Worm (Caenorhabditis elegans) whole organism, L2 larva: ENCODE measurements around the gene aat-7.

Experiments
- C34F6.9 ChIP-seq: fragments of 150-350 bp; optimal IDR thresholded peaks from 2 replicates; lab custom pipeline; 2014; ENCODE audit warnings: missing biosample characterization, missing genetic modification characterization
- F13H6.1 ChIP-seq: sonication (generic microtip); optimal IDR thresholded peaks from 2 replicates; lab custom pipeline; 2016; ENCODE audit warnings: missing genetic modification characterization, missing compliant biosample characterization
- R02D3.7 ChIP-seq: fragments of 150-350 bp; optimal IDR thresholded peaks from 2 replicates; lab custom pipeline; 2014; ENCODE audit warnings: missing biosample characterization, missing genetic modification characterization
- Y55F3AM.14 ChIP-seq: fragments of 200-800 bp; sonication (Bioruptor generic); optimal IDR thresholded peaks from 2 replicates; lab custom pipeline; 2018; ENCODE audit warnings: mild to moderate bottlenecking, missing genetic modification characterization, missing compliant biosample characterization
- ZK546.5 ChIP-seq: sonication (generic microtip); optimal IDR thresholded peaks from 2 replicates; lab custom pipeline; 2017; ENCODE audit warnings: missing biosample characterization, missing genetic modification characterization
- alr-1 ChIP-seq: fragments of 150-350 bp; optimal IDR thresholded peaks from 2 replicates; lab custom pipeline; 2014; ENCODE audit warnings: missing biosample characterization, missing genetic modification characterization
- aly-2 ChIP-seq: fragments of 150-350 bp; optimal IDR thresholded peaks from 2 replicates; lab custom pipeline; 2014; ENCODE audit warnings: missing biosample characterization, missing genetic modification characterization
- ama-1 ChIP-seq: fragments of 150-350 bp; optimal IDR thresholded peaks from 2 replicates; lab custom pipeline; 2018; ENCODE audit warnings: inconsistent platforms
- blmp-1 ChIP-seq: sonication (generic microtip); optimal IDR thresholded peaks from 2 replicates; lab custom pipeline; 2017; ENCODE audit warnings: missing genetic modification characterization, mild to moderate bottlenecking, missing compliant biosample characterization, antibody characterized with exemption, moderate library complexity; ENCODE audit not compliant: insufficient read depth
- ceh-16 ChIP-seq: fragments of 150-350 bp; optimal IDR thresholded peaks from 2 replicates; lab custom pipeline; 2014; ENCODE audit warnings: missing biosample characterization, missing genetic modification characterization
- ceh-82 ChIP-seq: fragments of 150-350 bp; optimal IDR thresholded peaks from 2 replicates; lab custom pipeline; 2014; ENCODE audit warnings: missing biosample characterization, missing genetic modification characterization
- crh-2 ChIP-seq: sonication (generic microtip); optimal IDR thresholded peaks from 2 replicates; lab custom pipeline; 2017; ENCODE audit warnings: missing biosample characterization, missing genetic modification characterization
- egl-27 ChIP-seq: sonication (generic microtip); optimal IDR thresholded peaks from 3 replicates; lab custom pipeline; 2017; ENCODE audit warnings: missing biosample characterization, missing genetic modification reagents, missing genetic modification characterization
- elt-1 ChIP-seq: fragments of 150-350 bp; optimal IDR thresholded peaks from 2 replicates; lab custom pipeline; 2014; ENCODE audit warnings: missing biosample characterization, missing genetic modification characterization
- elt-3 ChIP-seq: sonication (generic microtip); optimal IDR thresholded peaks from 2 replicates; lab custom pipeline; 2017; ENCODE audit warnings: missing biosample characterization, missing genetic modification characterization
- gmeb-1 ChIP-seq: fragments of 150-350 bp; optimal IDR thresholded peaks from 2 replicates; lab custom pipeline; 2014; ENCODE audit warnings: missing biosample characterization, missing genetic modification characterization
- lin-11 ChIP-seq: fragments of 150-350 bp; sonication (generic microtip); optimal IDR thresholded peaks from 2 replicates; lab custom pipeline; 2014; ENCODE audit warnings: missing biosample characterization, missing genetic modification characterization, inconsistent platforms, mixed read lengths
- lin-13 ChIP-seq: fragments of 150-350 bp; optimal IDR thresholded peaks from 2 replicates; lab custom pipeline; 2014; ENCODE audit warnings: missing biosample characterization, missing genetic modification reagents, missing genetic modification characterization
- lsy-2 ChIP-seq, 2 experiments: fragments of 150-350 bp in 1 of 2; sonication (generic microtip) in 1 of 2; optimal IDR thresholded peaks; 2 replicates each; lab custom pipeline; 2014 to 2017; ENCODE audit warnings: missing biosample characterization in 2 of 2, missing genetic modification characterization in 2 of 2
- mab-5 ChIP-seq: fragments of 150-350 bp; optimal IDR thresholded peaks from 2 replicates; lab custom pipeline; 2014; ENCODE audit warnings: missing biosample characterization, missing genetic modification characterization
- mdl-1 ChIP-seq, 2 experiments: fragments of 150-350 bp in 1 of 2; sonication (generic microtip) in 1 of 2; optimal IDR thresholded peaks; 2 replicates each; lab custom pipeline; 2017; ENCODE audit warnings: missing biosample characterization in 2 of 2, missing genetic modification characterization in 2 of 2
- nhr-10 ChIP-seq: sonication (generic microtip); optimal IDR thresholded peaks from 2 replicates; lab custom pipeline; 2017; ENCODE audit warnings: missing biosample characterization, missing genetic modification characterization
- nhr-11 ChIP-seq: fragments of 150-350 bp; optimal IDR thresholded peaks from 2 replicates; lab custom pipeline; 2014; ENCODE audit warnings: missing biosample characterization, missing genetic modification characterization
- nhr-129 ChIP-seq: fragments of 150-350 bp; optimal IDR thresholded peaks from 2 replicates; lab custom pipeline; 2014; ENCODE audit warnings: missing biosample characterization, missing genetic modification characterization
- nhr-21 ChIP-seq: fragments of 150-350 bp; optimal IDR thresholded peaks from 2 replicates; lab custom pipeline; 2014; ENCODE audit warnings: missing biosample characterization, missing genetic modification characterization
- nhr-23 ChIP-seq: fragments of 150-350 bp; optimal IDR thresholded peaks from 2 replicates; lab custom pipeline; 2014; ENCODE audit warnings: missing biosample characterization, missing genetic modification reagents, missing genetic modification characterization
- nhr-237 ChIP-seq: fragments of 150-350 bp; optimal IDR thresholded peaks from 2 replicates; lab custom pipeline; 2014; ENCODE audit warnings: missing biosample characterization, missing genetic modification characterization
- nhr-6 ChIP-seq: fragments of 150-350 bp; optimal IDR thresholded peaks from 2 replicates; lab custom pipeline; 2014; ENCODE audit warnings: missing biosample characterization, missing genetic modification characterization
- nhr-77 ChIP-seq: fragments of 150-350 bp; optimal IDR thresholded peaks from 2 replicates; lab custom pipeline; 2014; ENCODE audit warnings: missing biosample characterization, missing genetic modification characterization
- peb-1 ChIP-seq: fragments of 150-350 bp; optimal IDR thresholded peaks from 2 replicates; lab custom pipeline; 2014; ENCODE audit warnings: missing biosample characterization, missing genetic modification characterization
- sma-3 ChIP-seq: sonication (generic microtip); optimal IDR thresholded peaks from 2 replicates; lab custom pipeline; 2016; ENCODE audit warnings: missing genetic modification reagents, missing genetic modification characterization, missing compliant biosample characterization
- snpc-4 ChIP-seq: fragments of 150-350 bp; optimal IDR thresholded peaks from 2 replicates; lab custom pipeline; 2014; ENCODE audit warnings: missing biosample characterization, missing genetic modification characterization
- unc-39 ChIP-seq: fragments of 150-350 bp; optimal IDR thresholded peaks from 2 replicates; lab custom pipeline; 2014; ENCODE audit warnings: missing biosample characterization, missing genetic modification characterization
- unc-55 ChIP-seq: fragments of 150-350 bp; sonication (generic microtip); optimal IDR thresholded peaks from 3 replicates; lab custom pipeline; 2014; ENCODE audit warnings: missing biosample characterization, missing genetic modification reagents, missing genetic modification characterization
- unc-62 ChIP-seq: fragments of 150-350 bp; optimal IDR thresholded peaks from 2 replicates; lab custom pipeline; 2014; ENCODE audit warnings: missing biosample characterization, missing genetic modification reagents, missing genetic modification characterization
- zag-1 ChIP-seq: fragments of 150-350 bp; optimal IDR thresholded peaks from 2 replicates; lab custom pipeline; 2014; ENCODE audit warnings: missing biosample characterization, missing genetic modification characterization
- ztf-1 ChIP-seq: fragments of 200-800 bp; sonication (Bioruptor generic); conservative IDR thresholded peaks from 2 replicates; pipeline ENCODE4 v1.3.6; 2022; ENCODE audit warnings: missing genetic modification characterization, missing compliant biosample characterization
- ztf-4 ChIP-seq: fragments of 150-350 bp; optimal IDR thresholded peaks from 2 replicates; lab custom pipeline; 2014; ENCODE audit warnings: missing biosample characterization, missing genetic modification characterization

aat-7 gene

ce11 chrII:1368756-1369155, 17.9 kb upstream of the aat-7 start:
- TF ChIP-seq nhr-21 (tag; lab: Kevin White, UChicago): no peak
- TF ChIP-seq ZK546.5 (tag; lab: Kevin White, UChicago): no peak
- TF ChIP-seq sma-3 (GFP tag; lab: Kevin White, UChicago): no peak
- no peak for TF ChIP-seq C34F6.9
- no peak for TF ChIP-seq ama-1 (lab: Kevin White, UChicago)
- no peak for TF ChIP-seq nhr-237 (tag; lab: Kevin White, UChicago)

DNA sequence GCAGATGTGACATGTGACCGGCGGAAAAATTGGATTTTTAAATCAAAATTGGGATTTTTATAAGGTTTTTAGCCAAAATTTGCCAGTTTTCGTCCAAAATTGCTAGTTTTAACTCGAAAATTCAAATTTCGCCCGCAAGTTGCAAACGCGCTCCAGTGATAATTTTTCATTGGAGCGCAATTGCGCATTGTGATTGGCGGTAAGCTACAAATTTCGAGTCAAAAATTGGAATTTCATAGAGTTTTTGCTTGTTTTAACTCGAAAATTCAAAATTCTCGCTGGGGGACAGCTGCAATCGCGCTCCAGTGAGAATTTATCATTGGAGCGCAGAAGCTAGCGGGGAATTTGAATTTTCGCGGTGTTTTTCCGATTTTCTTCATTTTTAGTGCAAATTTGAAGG, 17.3 kb upstream of the aat-7 start:
- TF ChIP-seq nhr-10: no peak
- no peak for TF ChIP-seq lin-13 (GFP tag; lab: Kevin White, UChicago)
- no peak for TF ChIP-seq nhr-21 (tag; lab: Kevin White, UChicago)
- no peak for TF ChIP-seq R02D3.7
- no peak for TF ChIP-seq mab-5 (tag; lab: Kevin White, UChicago)
- TF ChIP-seq ztf-4: no peak
- no peak for TF ChIP-seq nhr-23 (tag; lab: Kevin White, UChicago)

DNA sequence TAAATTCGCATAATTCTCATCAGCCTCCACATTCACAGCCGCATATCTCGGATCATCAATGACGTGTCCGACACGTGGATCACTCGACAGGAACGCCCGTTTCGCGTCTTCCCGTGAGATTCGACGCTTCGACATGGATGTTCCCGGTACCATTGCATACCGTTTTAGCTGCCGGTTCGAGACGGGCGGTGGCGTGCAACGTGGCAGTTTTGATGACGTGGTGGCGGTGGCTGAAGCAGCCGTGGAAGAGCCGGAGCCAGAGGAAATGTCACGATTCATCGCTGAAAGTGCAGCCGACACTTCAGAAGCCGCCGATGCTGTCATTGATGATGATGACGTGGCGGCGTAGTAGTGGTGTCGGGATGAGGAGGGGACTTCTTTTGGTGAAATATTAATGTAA, 15.1 kb upstream of the aat-7 start:
- TF ChIP-seq nhr-6 (tag; lab: Kevin White, UChicago) (no peak), mdl-1 (tag; optimal IDR thresholded peaks at IDR 0.05; lab: Kevin White, UChicago) (no peak)

- TF ChIP-seq crh-2 (tag; lab: Kevin White, UChicago): no peak
- TF ChIP-seq unc-62 (GFP tag; lab: Kevin White, UChicago): no peak
- no peak for TF ChIP-seq gmeb-1
- TF ChIP-seq unc-39 (tag; lab: Kevin White, UChicago): no peak
- no peak for TF ChIP-seq ceh-82
- TF ChIP-seq ceh-16 (tag; lab: Kevin White, UChicago): no peak
- no peak for TF ChIP-seq Y55F3AM.14 (GFP tag; lab: Kevin White, UChicago)
- no peak for TF ChIP-seq nhr-23 (tag; lab: Kevin White, UChicago)
These were observed 14.5 kb upstream of the aat-7 start for ce11 chrII:1372138-1372537.

- TF ChIP-seq ZK546.5 (tag; lab: Kevin White, UChicago) (no peak), peb-1 (tag; lab: Kevin White, UChicago) (no peak), Y55F3AM.14 (GFP tag; lab: Kevin White, UChicago) (no peak), unc-55 (GFP tag; lab: Kevin White, UChicago) (no peak), snpc-4 (tag; lab: Kevin White, UChicago) (no peak), sma-3 (GFP tag; lab: Kevin White, UChicago) (no peak), zag-1 (no peak)
These were observed 13.7 kb upstream of the aat-7 start for ce11 chrII:1372966-1373365.

DNA sequence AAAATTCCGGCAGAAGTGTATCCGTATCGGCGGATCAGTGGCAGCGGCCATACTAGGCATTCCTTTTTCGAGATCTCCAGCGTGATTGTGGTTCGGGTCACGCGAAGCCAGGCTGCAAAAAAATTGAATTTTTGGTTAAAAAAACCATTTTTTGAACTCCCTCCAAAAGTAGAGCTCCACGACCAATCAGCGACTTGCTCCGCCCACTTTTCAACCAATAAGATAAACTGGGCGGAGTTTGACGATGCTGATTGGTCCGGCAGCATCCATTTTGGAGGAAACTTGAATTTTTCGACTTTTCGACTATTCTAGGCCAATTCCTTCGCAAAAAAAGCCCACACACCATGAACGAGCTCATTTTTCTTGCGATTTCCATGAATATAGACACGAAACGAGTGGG, 12.2 kb upstream of the aat-7 start:
- TF ChIP-seq nhr-77 (no peak), mdl-1 (tag; optimal IDR thresholded peaks at IDR 0.05; lab: Kevin White, UChicago) (no peak), gmeb-1 (no peak), elt-1 (tag; lab: Kevin White, UChicago) (no peak), lin-11 (no peak), alr-1 (tag; lab: Kevin White, UChicago) (no peak), R02D3.7 (no peak), aly-2 (no peak), lin-13 (GFP tag; lab: Kevin White, UChicago) (no peak), peb-1 (tag; lab: Kevin White, UChicago) (no peak)

ce11 chrII:1374889-1375288, 11.8 kb upstream of the aat-7 start, which contains the start of gene rog-1:
TSS of gene rog-1 (minus strand) at chrII:1374989.
- no peak for TF ChIP-seq unc-62 (GFP tag; lab: Kevin White, UChicago)

DNA sequence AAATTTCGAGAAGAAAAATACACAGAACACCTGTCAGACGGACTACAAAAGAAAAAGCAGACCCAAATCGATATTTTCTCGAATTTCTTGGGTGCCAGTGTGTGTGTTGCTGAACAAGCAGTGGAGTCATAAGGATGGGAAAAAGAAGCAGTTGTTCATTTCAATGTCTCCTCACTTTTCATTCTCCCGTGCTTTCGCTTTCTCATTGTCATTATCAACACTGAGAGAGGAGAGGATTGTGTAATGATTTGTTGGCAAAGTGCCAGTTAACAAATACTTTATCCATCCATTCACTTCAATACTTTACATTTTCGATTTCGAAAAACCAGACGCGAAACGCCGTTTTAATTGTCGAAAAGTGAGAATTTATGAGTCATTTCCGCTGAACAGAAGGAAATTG, 11.0 kb upstream of the aat-7 start:
- no peak for TF ChIP-seq lin-13 (GFP tag; lab: Kevin White, UChicago)
- peak; percentile 45 for TF ChIP-seq nhr-129 (tag; lab: Kevin White, UChicago)
- peak; percentile 37 for TF ChIP-seq F13H6.1
- TF ChIP-seq sma-3 (GFP tag; lab: Kevin White, UChicago): no peak
- TF ChIP-seq ama-1 (lab: Kevin White, UChicago): no peak
- no peak for TF ChIP-seq blmp-1 (tag; lab: Kevin White, UChicago)
- no peak for TF ChIP-seq unc-55 (GFP tag; lab: Kevin White, UChicago)
- TF ChIP-seq ztf-1 (GFP tag; lab: Robert Waterston, UW): no peak
- TF ChIP-seq R02D3.7: no peak
- no peak for TF ChIP-seq peb-1 (tag; lab: Kevin White, UChicago)
- no peak for TF ChIP-seq elt-3 (tag; lab: Kevin White, UChicago)
- no peak for TF ChIP-seq alr-1 (tag; lab: Kevin White, UChicago)
- no peak for TF ChIP-seq egl-27
- no peak for TF ChIP-seq ztf-4
- peak in 1 of 2 experiments; percentile 35 for TF ChIP-seq lsy-2 (tag; optimal IDR thresholded peaks at IDR 0.05; lab: Kevin White, UChicago)
- TF ChIP-seq mdl-1 (tag; optimal IDR thresholded peaks at IDR 0.05; lab: Kevin White, UChicago): no peak
- no peak for TF ChIP-seq nhr-11
- TF ChIP-seq crh-2 (tag; lab: Kevin White, UChicago): no peak
- no peak for TF ChIP-seq unc-39 (tag; lab: Kevin White, UChicago)
